Comparison of ENCODE assay signal across 5 worm cellular contexts in the genomic region with DNA sequence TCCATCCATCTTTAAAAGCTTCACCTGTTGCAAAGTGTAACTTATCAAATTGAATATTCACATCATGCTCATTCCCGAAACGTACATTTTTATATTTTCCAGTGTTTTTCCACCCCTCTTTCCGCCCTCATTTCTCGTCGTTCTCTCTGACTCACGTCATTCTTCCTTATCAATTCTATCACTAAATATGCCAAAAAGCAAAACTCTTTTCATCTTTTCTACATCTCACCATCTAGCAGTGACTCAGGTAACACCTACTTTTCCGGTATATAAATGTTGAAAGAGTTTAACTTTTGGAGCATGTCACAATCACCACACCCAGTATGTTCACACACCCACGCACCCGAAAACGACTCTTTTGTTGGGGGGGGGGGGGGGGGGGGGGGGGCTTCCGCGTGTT.
TF ChIP-seq lines count a peak whose summit lies in the region.

No protein-coding gene starts in this region.

TF ChIP-seq in whole organism, L1 larva, 84 proteins besides CTCF, POLR2A, EP300 and RAD21:
- TF ChIP-seq fkh-8 (tag; optimal IDR thresholded peaks at IDR 0.05; lab: Kevin White, UChicago) (peak; percentile 21), elt-3 (tag; optimal IDR thresholded peaks at IDR 0.05; lab: Kevin White, UChicago) (no peak)

TF ChIP-seq in whole organism, L2 larva, 48 proteins besides CTCF, POLR2A, EP300 and RAD21:
- TF ChIP-seq peb-1 (tag; optimal IDR thresholded peaks at IDR 0.05; lab: Kevin White, UChicago), result no peak
- peak; percentile 81 for TF ChIP-seq fos-1 (tag; optimal IDR thresholded peaks at IDR 0.05; lab: Kevin White, UChicago)
- peak; percentile 14 for TF ChIP-seq sma-9 (GFP tag; optimal IDR thresholded peaks at IDR 0.05; lab: Kevin White, UChicago)
- TF ChIP-seq sma-9 (tag; optimal IDR thresholded peaks at IDR 0.05; lab: Kevin White, UChicago), result no peak

TF ChIP-seq in whole organism, L3 larva, 47 proteins besides CTCF, POLR2A, EP300 and RAD21:
- TF ChIP-seq nhr-43 (tag; optimal IDR thresholded peaks at IDR 0.05; lab: Kevin White, UChicago; ENCODE audit: poor library complexity, severe bottlenecking) (no peak), elt-2 (tag; optimal IDR thresholded peaks at IDR 0.05; lab: Kevin White, UChicago) (peak; percentile 63), ceh-28 (tag; optimal IDR thresholded peaks at IDR 0.05; lab: Kevin White, UChicago) (no peak), fkh-10 (GFP tag; optimal IDR thresholded peaks at IDR 0.05; lab: Kevin White, UChicago) (no peak), hmg-11 (tag; optimal IDR thresholded peaks at IDR 0.05; lab: Kevin White, UChicago) (no peak), pqm-1 (tag; optimal IDR thresholded peaks at IDR 0.05; lab: Kevin White, UChicago) (peak; percentile 86), nhr-12 (tag; optimal IDR thresholded peaks at IDR 0.05; lab: Kevin White, UChicago) (no peak), aly-2 (tag; optimal IDR thresholded peaks at IDR 0.05; lab: Kevin White, UChicago) (no peak), mdl-1 (tag; optimal IDR thresholded peaks at IDR 0.05; lab: Kevin White, UChicago) (no peak), fkh-2 (tag; optimal IDR thresholded peaks at IDR 0.05; lab: Kevin White, UChicago) (no peak), nhr-25 (tag; optimal IDR thresholded peaks at IDR 0.05; lab: Kevin White, UChicago) (no peak), elt-3 (tag; optimal IDR thresholded peaks at IDR 0.05; lab: Kevin White, UChicago) (no peak), ztf-11 (tag; optimal IDR thresholded peaks at IDR 0.05; lab: Kevin White, UChicago) (no peak), unc-39 (tag; optimal IDR thresholded peaks at IDR 0.05; lab: Kevin White, UChicago) (no peak)

TF ChIP-seq in whole organism, L4 larva, 104 proteins besides CTCF, POLR2A, EP300 and RAD21:
- TF ChIP-seq unc-39 (tag; optimal IDR thresholded peaks at IDR 0.05; lab: Kevin White, UChicago) (no peak), daf-16 (GFP tag; optimal IDR thresholded peaks at IDR 0.05; lab: Kevin White, UChicago) (no peak), daf-16 (tag; optimal IDR thresholded peaks at IDR 0.05; lab: Kevin White, UChicago) (peak; percentile 45), F44E2.7 (GFP tag; IDR thresholded peaks at IDR 0.05; lab: Robert Waterston, UW) (no peak), mes-2 (tag; optimal IDR thresholded peaks at IDR 0.05; lab: Kevin White, UChicago; ENCODE audit: poor library complexity, severe bottlenecking) (peak; percentile 32), hlh-11 (tag; optimal IDR thresholded peaks at IDR 0.05; lab: Kevin White, UChicago) (peak; percentile 41), unc-62 (GFP tag; optimal IDR thresholded peaks at IDR 0.05 in 1 of 2; lab: Kevin White, UChicago) (peak in 1 of 2 experiments; percentile 92), unc-62 (tag; optimal IDR thresholded peaks at IDR 0.05; lab: Kevin White, UChicago) (no peak), nhr-28 (tag; optimal IDR thresholded peaks at IDR 0.05; lab: Kevin White, UChicago) (peak; percentile 29), aha-1 (tag; lab: Kevin White, UChicago) (peak; percentile 87), dmd-6 (GFP tag; IDR thresholded peaks at IDR 0.05; lab: Robert Waterston, UW) (peak; percentile 70), pqm-1 (tag; optimal IDR thresholded peaks at IDR 0.05; lab: Kevin White, UChicago) (peak; percentile 60), ceh-44 (GFP tag; IDR thresholded peaks at IDR 0.05; lab: Robert Waterston, UW) (no peak)

TF ChIP-seq in whole organism, young adult, 124 proteins besides CTCF, POLR2A, EP300 and RAD21:
- TF ChIP-seq dox-1 (GFP tag; IDR thresholded peaks at IDR 0.05; lab: Robert Waterston, UW) (0 out of 2 replicates have a peak, but pooled peaks have one; percentile 14), Y67H2A.10 (GFP tag; conservative IDR thresholded peaks at IDR 0.05; lab: Robert Waterston, UW) (no peak), let-526 (GFP tag; IDR thresholded peaks at IDR 0.05; lab: Robert Waterston, UW) (no peak), somi-1 (GFP tag; optimal IDR thresholded peaks at IDR 0.05; lab: Kevin White, UChicago) (no peak), egrh-3 (GFP tag; IDR thresholded peaks at IDR 0.05; lab: Robert Waterston, UW) (peak; percentile 38; the same call in 1 of the 2 replicates), him-1 (tag; optimal IDR thresholded peaks at IDR 0.05; lab: Kevin White, UChicago) (no peak), nhr-80 (tag; optimal IDR thresholded peaks at IDR 0.05; lab: Kevin White, UChicago) (peak; percentile 44), Y95B8A.8 (GFP tag; IDR thresholded peaks at IDR 0.05; lab: Robert Waterston, UW) (no peak), cebp-1 (GFP tag; IDR thresholded peaks at IDR 0.05; lab: Robert Waterston, UW) (no peak), cebp-1 (tag; optimal IDR thresholded peaks at IDR 0.05; lab: Kevin White, UChicago) (peak; percentile 42), B0261.1 (tag; optimal IDR thresholded peaks at IDR 0.05; lab: Kevin White, UChicago) (no peak), dpff-1 (tag; optimal IDR thresholded peaks at IDR 0.05; lab: Kevin White, UChicago) (no peak), madf-3 (GFP tag; IDR thresholded peaks at IDR 0.05; lab: Robert Waterston, UW) (no peak), B0019.2 (GFP tag; conservative IDR thresholded peaks at IDR 0.05; lab: Robert Waterston, UW) (no peak), bed-1 (GFP tag; IDR thresholded peaks at IDR 0.05; lab: Robert Waterston, UW) (no peak), snpc-3.4 (tag; optimal IDR thresholded peaks at IDR 0.05; lab: Kevin White, UChicago) (no peak), ZK185.1 (tag; optimal IDR thresholded peaks at IDR 0.05; lab: Kevin White, UChicago; ENCODE audit: poor library complexity, severe bottlenecking) (no peak), zfh-2 (GFP tag; conservative IDR thresholded peaks at IDR 0.05; lab: Robert Waterston, UW) (peak; percentile 67)
